Worm (Caenorhabditis elegans): ENCODE results near the gene C35D6.4.

The C35D6.4 gene

ce11 chrIV:16364581-16364980 lies 13.8 kb downstream of the C35D6.4 start:
- no peak for TF ChIP-seq nhr-90 (tag; optimal IDR thresholded peaks at IDR 0.05)
- TF ChIP-seq ZK185.1 (tag; optimal IDR thresholded peaks at IDR 0.05; ENCODE audit: poor library complexity, severe bottlenecking): no peak

ce11 chrIV:16370592-16370991 lies 19.8 kb downstream of the C35D6.4 start:
- TF ChIP-seq B0336.3 (GFP tag; IDR thresholded peaks at IDR 0.05): no peak
- TF ChIP-seq T26A5.8 (tag; optimal IDR thresholded peaks at IDR 0.05): no peak
- no peak for TF ChIP-seq mel-28 (tag; optimal IDR thresholded peaks at IDR 0.05; ENCODE audit: borderline replicate concordance)
- no peak for TF ChIP-seq snpc-4 (GFP tag; optimal IDR thresholded peaks at IDR 0.05)
- no peak for TF ChIP-seq snpc-4 (tag; optimal IDR thresholded peaks at IDR 0.05)
- TF ChIP-seq die-1 (tag; optimal IDR thresholded peaks at IDR 0.05): no peak
- TF ChIP-seq C17E4.6 (GFP tag; IDR thresholded peaks at IDR 0.05): no peak
- no peak for TF ChIP-seq nhr-120 (GFP tag; IDR thresholded peaks at IDR 0.05)
- TF ChIP-seq ceh-40 (GFP tag; IDR thresholded peaks at IDR 0.05): no peak
- TF ChIP-seq lin-26 (GFP tag; IDR thresholded peaks at IDR 0.05): no peak
- TF ChIP-seq D2030.7 (GFP tag; IDR thresholded peaks at IDR 0.05): no peak
- no peak for TF ChIP-seq attf-3 (GFP tag; conservative IDR thresholded peaks at IDR 0.05)
- no peak for TF ChIP-seq F23B12.7 (tag; optimal IDR thresholded peaks at IDR 0.05; ENCODE audit: insufficient read depth)
- no peak for TF ChIP-seq ceh-27 (GFP tag; optimal IDR thresholded peaks at IDR 0.05)
- TF ChIP-seq hrde-1 (tag; optimal IDR thresholded peaks at IDR 0.05; ENCODE audit: borderline replicate concordance): no peak
- TF ChIP-seq lin-54 (GFP tag; optimal IDR thresholded peaks at IDR 0.05): no peak
- TF ChIP-seq B0019.2 (GFP tag; conservative IDR thresholded peaks at IDR 0.05): no peak
- no peak for TF ChIP-seq F49E8.2 (tag; optimal IDR thresholded peaks at IDR 0.05; ENCODE audit: insufficient read depth)
- TF ChIP-seq mxl-1 (tag; optimal IDR thresholded peaks at IDR 0.05): no peak

ce11 chrIV:16377942-16378341 lies 27.2 kb downstream of the C35D6.4 start:
- TF ChIP-seq madf-3 (GFP tag; IDR thresholded peaks at IDR 0.05) (no peak), hmg-20 (GFP tag; IDR thresholded peaks at IDR 0.05) (no peak), snpc-4 (GFP tag; optimal IDR thresholded peaks at IDR 0.05) (no peak), snpc-4 (tag; optimal IDR thresholded peaks at IDR 0.05) (peak in 1 of 4 experiments; percentile 22), attf-6 (GFP tag; IDR thresholded peaks at IDR 0.05) (peak; percentile 55; the same call in 1 of the 2 replicates), B0261.1 (tag; optimal IDR thresholded peaks at IDR 0.05) (no peak)

- TF ChIP-seq ceh-79 (tag; optimal IDR thresholded peaks at IDR 0.05): no peak
- no peak for TF ChIP-seq madf-3 (GFP tag; IDR thresholded peaks at IDR 0.05)
- TF ChIP-seq madf-8 (GFP tag; conservative IDR thresholded peaks at IDR 0.05): no peak
- TF ChIP-seq lin-40 (tag; optimal IDR thresholded peaks at IDR 0.05): no peak
- no peak for TF ChIP-seq tbx-9 (tag; optimal IDR thresholded peaks at IDR 0.05; ENCODE audit: borderline replicate concordance)
- TF ChIP-seq ets-4 (GFP tag; optimal IDR thresholded peaks at IDR 0.05): no peak
- no peak for TF ChIP-seq fkh-3 (tag; optimal IDR thresholded peaks at IDR 0.05)
- TF ChIP-seq nhr-27 (tag; optimal IDR thresholded peaks at IDR 0.05): no peak
- TF ChIP-seq hmg-1.2 (GFP tag; IDR thresholded peaks at IDR 0.05): no peak
- TF ChIP-seq ccch-3 (GFP tag; optimal IDR thresholded peaks at IDR 0.05): no peak
- TF ChIP-seq dox-1 (GFP tag; IDR thresholded peaks at IDR 0.05): no peak
- TF ChIP-seq B0336.3 (GFP tag; IDR thresholded peaks at IDR 0.05): no peak
Measured at ce11 chrIV:16380278-16380677, 29.5 kb downstream of the C35D6.4 start.

Measured in whole organism, young adult.